Fruit fly (Drosophila melanogaster) whole organism, embryonic: ENCODE results near the gene Ms.

Source experiments
- Adf1 ChIP-seq: fragments of 200-800 bp; sonication (Bioruptor generic); IDR thresholded peaks from 2 replicates; pipeline ENCODE4 v1.3.6; 2022; ENCODE audit warnings: missing biosample characterization, missing genetic modification characterization
- Antp ChIP-seq: fragments of 200-800 bp; sonication (Bioruptor generic); optimal IDR thresholded peaks from 3 replicates; lab custom pipeline; 2016; ENCODE audit warnings: missing biosample characterization, missing genetic modification characterization
- Bteb2 ChIP-seq: fragments of 200-800 bp; sonication (Bioruptor generic); optimal IDR thresholded peaks from 2 replicates; lab custom pipeline; 2016; ENCODE audit warnings: missing biosample characterization, missing genetic modification characterization
- CG10366 ChIP-seq: fragments of 200-800 bp; sonication (Bioruptor generic); IDR thresholded peaks from 2 replicates; pipeline ENCODE4 v1.3.6; 2022; ENCODE audit warnings: missing biosample characterization, missing genetic modification characterization
- CG12071 ChIP-seq: fragments of 200-800 bp; sonication (Bioruptor generic); optimal IDR thresholded peaks from 3 replicates; lab custom pipeline; 2018; ENCODE audit warnings: missing biosample characterization, mild to moderate bottlenecking, missing genetic modification characterization
- CG12104 ChIP-seq: fragments of 200-800 bp; sonication (Bioruptor generic); optimal IDR thresholded peaks from 3 replicates; lab custom pipeline; 2016; ENCODE audit warnings: missing biosample characterization, missing genetic modification characterization
- CG12659 ChIP-seq: fragments of 200-800 bp; sonication (Bioruptor generic); optimal IDR thresholded peaks from 3 replicates; lab custom pipeline; 2017; ENCODE audit warnings: mild to moderate bottlenecking, missing biosample characterization, missing genetic modification reagents, missing genetic modification characterization
- CG13123 ChIP-seq: fragments of 200-800 bp; sonication (Bioruptor generic); optimal IDR thresholded peaks from 2 replicates; lab custom pipeline; 2016; ENCODE audit warnings: missing biosample characterization, missing genetic modification characterization
- CG13296 ChIP-seq: fragments of 200-800 bp; sonication (Bioruptor generic); optimal IDR thresholded peaks from 3 replicates; lab custom pipeline; 2018; ENCODE audit warnings: missing biosample characterization, mild to moderate bottlenecking, missing genetic modification characterization
- CG14667 ChIP-seq: fragments of 200-800 bp; sonication (Bioruptor generic); IDR thresholded peaks from 2 replicates; pipeline ENCODE4 v1.3.6; 2022; ENCODE audit warnings: missing biosample characterization, missing genetic modification characterization
- CG14710 ChIP-seq: fragments of 200-800 bp; sonication (Bioruptor generic); optimal IDR thresholded peaks from 3 replicates; lab custom pipeline; 2019; ENCODE audit warnings: missing biosample characterization, mild to moderate bottlenecking, missing genetic modification characterization, moderate library complexity
- CG1529 ChIP-seq: fragments of 200-800 bp; sonication (Bioruptor generic); optimal IDR thresholded peaks from 3 replicates; lab custom pipeline; 2018; ENCODE audit warnings: missing biosample characterization, missing genetic modification characterization
- CG15696 ChIP-seq: fragments of 200-800 bp; sonication (Bioruptor generic); optimal IDR thresholded peaks from 2 replicates; lab custom pipeline; 2019; ENCODE audit warnings: missing biosample characterization, mild to moderate bottlenecking, missing genetic modification characterization, moderate library complexity
- CG16779 ChIP-seq: fragments of 200-800 bp; sonication (Bioruptor generic); IDR thresholded peaks from 2 replicates; pipeline ENCODE4 v1.3.6; 2022; ENCODE audit warnings: missing biosample characterization, missing genetic modification characterization
- CG1792 ChIP-seq: fragments of 200-800 bp; sonication (Bioruptor generic); optimal IDR thresholded peaks from 2 replicates; lab custom pipeline; 2016; ENCODE audit warnings: missing biosample characterization, missing genetic modification characterization
- CG18262 ChIP-seq: fragments of 200-800 bp; optimal IDR thresholded peaks from 3 replicates; lab custom pipeline; 2019; ENCODE audit warnings: missing biosample characterization, mild to moderate bottlenecking, missing genetic modification characterization, moderate library complexity
- CG18764 ChIP-seq: fragments of 200-800 bp; sonication (Bioruptor generic); optimal IDR thresholded peaks from 3 replicates; lab custom pipeline; 2016; ENCODE audit warnings: missing biosample characterization, missing genetic modification characterization
- CG2120 ChIP-seq: fragments of 200-800 bp; sonication (Bioruptor generic); optimal IDR thresholded peaks from 3 replicates; lab custom pipeline; 2016; ENCODE audit warnings: missing biosample characterization, missing genetic modification characterization
- CG2202 ChIP-seq: fragments of 200-800 bp; sonication (Bioruptor generic); optimal IDR thresholded peaks from 2 replicates; lab custom pipeline; 2018; ENCODE audit warnings: missing biosample characterization, mild to moderate bottlenecking, missing genetic modification characterization
- CG30020 ChIP-seq: fragments of 200-800 bp; optimal IDR thresholded peaks from 2 replicates; lab custom pipeline; 2019; ENCODE audit warnings: missing biosample characterization, mild to moderate bottlenecking, missing genetic modification characterization, moderate library complexity
- CG32532 ChIP-seq: fragments of 200-800 bp; sonication (Bioruptor generic); IDR thresholded peaks from 2 replicates; pipeline ENCODE4 v1.3.6; 2022; ENCODE audit warnings: missing biosample characterization, missing genetic modification characterization
- CG3847 ChIP-seq: fragments of 200-800 bp; sonication (Bioruptor generic); IDR thresholded peaks from 2 replicates; pipeline ENCODE4 v1.3.6; 2022; ENCODE audit warnings: missing biosample characterization, missing genetic modification characterization
- CG4282 ChIP-seq: fragments of 200-800 bp; sonication (Bioruptor generic); optimal IDR thresholded peaks from 2 replicates; lab custom pipeline; 2016; ENCODE audit warnings: missing biosample characterization, missing genetic modification characterization
- CG6654 ChIP-seq: fragments of 200-800 bp; sonication (Bioruptor generic); optimal IDR thresholded peaks from 2 replicates; lab custom pipeline; 2017; ENCODE audit warnings: missing biosample characterization, mild to moderate bottlenecking, missing genetic modification characterization
- CG6683 ChIP-seq: fragments of 200-800 bp; sonication (Bioruptor generic); optimal IDR thresholded peaks from 2 replicates; lab custom pipeline; 2017; ENCODE audit warnings: missing biosample characterization, mild to moderate bottlenecking, missing genetic modification characterization, missing genetic modification reagents
- Dad ChIP-seq: fragments of 200-800 bp; sonication (Bioruptor generic); optimal IDR thresholded peaks from 3 replicates; lab custom pipeline; 2016; ENCODE audit warnings: missing biosample characterization, missing genetic modification characterization
- Deaf1 ChIP-seq: fragments of 200-800 bp; optimal IDR thresholded peaks from 3 replicates; lab custom pipeline; 2019; ENCODE audit warnings: missing biosample characterization, mild to moderate bottlenecking, missing genetic modification characterization, moderate library complexity
- Gsc ChIP-seq: fragments of 200-800 bp; sonication (Bioruptor generic); IDR thresholded peaks from 2 replicates; pipeline ENCODE4 v1.3.6; 2022; ENCODE audit warnings: missing biosample characterization, missing genetic modification characterization
- Sry-δ ChIP-seq: fragments of 200-800 bp; sonication (Bioruptor generic); optimal IDR thresholded peaks from 2 replicates; lab custom pipeline; 2016; ENCODE audit warnings: missing biosample characterization, missing genetic modification characterization
- Stat92E ChIP-seq, 3 experiments: fragments of >200 bp in 2 of 3; fragments of 200-800 bp in 1 of 3; sonication (Bioruptor generic) in 1 of 3; optimal IDR thresholded peaks; 2 replicates each; lab custom pipeline; 2017 to 2019; ENCODE audit warnings: missing biosample characterization in 3 of 3, missing genetic modification characterization in 3 of 3, mild to moderate bottlenecking in 1 of 3, moderate library complexity in 1 of 3
- Taf1 ChIP-seq: fragments of 200-800 bp; sonication (Bioruptor generic); IDR thresholded peaks from 2 replicates; pipeline ENCODE4 v1.3.6; 2022; ENCODE audit warnings: missing biosample characterization, missing genetic modification characterization
- bigmax ChIP-seq: fragments of 200-800 bp; sonication (Bioruptor generic); optimal IDR thresholded peaks from 2 replicates; lab custom pipeline; 2018; ENCODE audit warnings: missing biosample characterization, mild to moderate bottlenecking, missing genetic modification characterization
- cas ChIP-seq: fragments of 200-800 bp; sonication (Bioruptor generic); IDR thresholded peaks from 2 replicates; pipeline ENCODE4 v1.3.6; 2022; ENCODE audit warnings: missing biosample characterization, missing genetic modification characterization
- crc ChIP-seq: fragments of 200-800 bp; sonication (Bioruptor generic); optimal IDR thresholded peaks from 2 replicates; lab custom pipeline; 2016; ENCODE audit warnings: missing biosample characterization, missing genetic modification characterization
- dan ChIP-seq: fragments of 200-800 bp; sonication (Bioruptor generic); IDR thresholded peaks from 2 replicates; pipeline ENCODE4 v1.3.6; 2022; ENCODE audit warnings: missing biosample characterization, missing genetic modification characterization
- en ChIP-seq: fragments of 200-800 bp; sonication (Bioruptor generic); optimal IDR thresholded peaks from 2 replicates; lab custom pipeline; 2016; ENCODE audit warnings: missing biosample characterization, missing genetic modification characterization
- gsb ChIP-seq: fragments of 200-800 bp; sonication (Bioruptor generic); IDR thresholded peaks from 2 replicates; pipeline ENCODE4 v1.3.6; 2022; ENCODE audit warnings: missing biosample characterization, missing genetic modification characterization
- gsb-n ChIP-seq: fragments of 200-800 bp; sonication (Bioruptor generic); optimal IDR thresholded peaks from 3 replicates; lab custom pipeline; 2018; ENCODE audit warnings: missing biosample characterization, mild to moderate bottlenecking, missing genetic modification characterization
- jing ChIP-seq: fragments of 200-800 bp; sonication (Bioruptor generic); optimal IDR thresholded peaks from 2 replicates; lab custom pipeline; 2018; ENCODE audit warnings: missing biosample characterization, mild to moderate bottlenecking, missing genetic modification characterization
- kah ChIP-seq: fragments of 200-800 bp; sonication (Bioruptor generic); optimal IDR thresholded peaks from 2 replicates; lab custom pipeline; 2018; ENCODE audit warnings: missing biosample characterization, mild to moderate bottlenecking, missing genetic modification characterization
- nerfin-2 ChIP-seq: fragments of 200-800 bp; sonication (Bioruptor generic); IDR thresholded peaks from 2 replicates; pipeline ENCODE4 v1.3.6; 2022; ENCODE audit warnings: missing biosample characterization, missing genetic modification characterization; ENCODE audit not compliant: partially characterized antibody
- nmo ChIP-seq: fragments of 200-800 bp; sonication (Bioruptor generic); optimal IDR thresholded peaks from 2 replicates; lab custom pipeline; 2018; ENCODE audit warnings: missing biosample characterization, mild to moderate bottlenecking, missing genetic modification characterization, moderate library complexity
- otp ChIP-seq: fragments of 200-800 bp; sonication (Bioruptor generic); IDR thresholded peaks from 3 replicates; pipeline ENCODE4, ENCODE4 v1.3.6; 2022; ENCODE audit warnings: missing biosample characterization, missing genetic modification characterization
- repo ChIP-seq: fragments of 200-800 bp; sonication (Bioruptor generic); optimal IDR thresholded peaks from 2 replicates; lab custom pipeline; 2016; ENCODE audit warnings: missing biosample characterization, missing genetic modification characterization
- salm ChIP-seq: fragments of 200-800 bp; sonication (Bioruptor generic); optimal IDR thresholded peaks from 2 replicates; lab custom pipeline; 2018; ENCODE audit warnings: missing biosample characterization, mild to moderate bottlenecking, missing genetic modification characterization
- sens ChIP-seq: fragments of 200-800 bp; sonication (Bioruptor generic); peaks from one replicate; lab custom pipeline; 2016; ENCODE audit warnings: missing biosample characterization, missing genetic modification characterization
- sens-2 ChIP-seq: fragments of 200-800 bp; sonication (Bioruptor generic); IDR thresholded peaks from 2 replicates; pipeline ENCODE4 v1.3.6; 2022; ENCODE audit warnings: missing biosample characterization, missing genetic modification characterization
- sima ChIP-seq: fragments of 200-800 bp; sonication (Bioruptor generic); optimal IDR thresholded peaks from 2 replicates; lab custom pipeline; 2016; ENCODE audit warnings: missing biosample characterization, missing genetic modification characterization
- tup ChIP-seq: fragments of 200-800 bp; sonication (Bioruptor generic); optimal IDR thresholded peaks from 2 replicates; lab custom pipeline; 2016; ENCODE audit warnings: missing biosample characterization, mild to moderate bottlenecking, missing genetic modification characterization, moderate library complexity
- zf30C ChIP-seq: fragments of 200-800 bp; sonication (Bioruptor generic); optimal IDR thresholded peaks from 3 replicates; lab custom pipeline; 2018; ENCODE audit warnings: missing biosample characterization, mild to moderate bottlenecking, missing genetic modification characterization

The Ms gene

DNA sequence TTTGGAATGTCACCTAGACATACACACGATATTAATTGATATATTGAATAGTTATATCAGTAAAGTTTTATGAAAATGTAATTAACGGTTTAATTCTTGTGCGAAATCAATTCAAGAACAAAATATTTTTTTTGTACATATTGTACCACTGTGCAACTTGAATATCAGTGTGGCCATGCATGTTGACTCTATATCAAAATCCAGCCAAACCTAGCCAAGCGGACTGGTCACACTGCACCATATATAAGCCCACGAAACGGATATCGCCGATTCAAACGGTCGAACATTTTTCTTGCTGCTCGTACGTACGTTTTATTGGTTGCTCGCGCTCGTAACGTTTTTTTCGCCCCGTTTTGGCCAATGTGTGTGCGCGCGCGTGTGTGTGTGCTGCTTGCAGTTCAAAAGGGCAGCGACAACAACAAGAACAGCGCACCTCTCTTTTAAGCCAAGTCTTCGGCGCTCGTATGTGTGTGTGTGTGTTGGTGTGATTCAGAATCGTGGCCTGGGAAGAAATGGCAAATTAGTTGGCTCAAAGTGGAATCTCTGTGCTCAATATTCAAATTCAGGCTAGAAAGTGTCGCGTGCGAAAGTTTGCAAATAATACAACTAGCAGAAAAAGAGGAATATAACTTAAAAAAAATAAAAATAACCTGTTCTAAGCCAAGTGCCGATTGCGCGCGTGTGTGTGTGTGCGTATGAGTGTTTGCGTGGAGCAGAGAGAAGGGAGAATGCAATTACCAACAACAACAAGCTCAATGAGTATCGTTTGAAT, 46.4 kb upstream of the Ms start, which contains the start of gene crb (continued):
- 0 out of 2 replicates have a peak, but pooled peaks have one; percentile 13 for TF ChIP-seq gsb (GFP tag; lab: Robert Waterston, UW)
- TF ChIP-seq CG15696 (tag; lab: Kevin White, UChicago): peak; percentile 4
- peak; percentile 18 for TF ChIP-seq Sry-δ (GFP tag; lab: Kevin White, UChicago)
- no peak for TF ChIP-seq CG16779
- no peak for TF ChIP-seq Gsc
- no peak for TF ChIP-seq cas (GFP tag; lab: Robert Waterston, UW)
- TF ChIP-seq zf30C (GFP tag; lab: Kevin White, UChicago): peak; percentile 14
- peak; percentile 44 for TF ChIP-seq Dad
- no peak for TF ChIP-seq kah (GFP tag; lab: Kevin White, UChicago)
- no peak for TF ChIP-seq CG1529 (GFP tag; lab: Kevin White, UChicago)
- peak; percentile 55 for TF ChIP-seq CG12071 (GFP tag; lab: Kevin White, UChicago)
- peak; percentile 19 for TF ChIP-seq repo (GFP tag; lab: Kevin White, UChicago)
- TF ChIP-seq CG2202 (tag; lab: Kevin White, UChicago): peak; percentile 22
- TF ChIP-seq CG30020 (tag; lab: Kevin White, UChicago): peak; percentile 13
- no peak for TF ChIP-seq jing
- TF ChIP-seq Antp: peak; percentile 54
- no peak for TF ChIP-seq tup (GFP tag; lab: Kevin White, UChicago)
- peak; percentile 29 for TF ChIP-seq Bteb2 (GFP tag; lab: Kevin White, UChicago)
- no peak for TF ChIP-seq CG6683 (GFP tag; lab: Kevin White, UChicago)
- TF ChIP-seq CG18764 (GFP tag; lab: Kevin White, UChicago): no peak
- peak; percentile 63 for TF ChIP-seq CG2120 (GFP tag; lab: Kevin White, UChicago)
- peak; percentile 65 for TF ChIP-seq CG12659 (GFP tag; lab: Kevin White, UChicago)
- TF ChIP-seq CG1792 (GFP tag; lab: Kevin White, UChicago): no peak
- TF ChIP-seq CG18262 (tag; lab: Kevin White, UChicago): peak; percentile 38
- peak; percentile 5 for TF ChIP-seq bigmax
- TF ChIP-seq sens: peak; percentile 92
- peak; percentile 64 for TF ChIP-seq CG32532
- TF ChIP-seq CG13296 (GFP tag; lab: Kevin White, UChicago): peak; percentile 40
- TF ChIP-seq Adf1 (GFP tag; lab: Robert Waterston, UW): peak; percentile 54; the same call in 1 of the 2 replicates
- peak; percentile 69 for TF ChIP-seq Deaf1 (tag; lab: Kevin White, UChicago)
- TF ChIP-seq CG14667 (GFP tag; lab: Robert Waterston, UW): no peak
- no peak for TF ChIP-seq CG6654 (GFP tag; lab: Kevin White, UChicago)
- no peak; the same call in 1 of the 2 replicates for TF ChIP-seq CG10366 (GFP tag; lab: Robert Waterston, UW)
- peak; percentile 58 for TF ChIP-seq nmo
- TF ChIP-seq Taf1: no peak
- peak; percentile 37; the same call in 1 of the 2 replicates for TF ChIP-seq nerfin-2 (GFP tag; lab: Robert Waterston, UW)
- TF ChIP-seq en (GFP tag; lab: Kevin White, UChicago): no peak
- TF ChIP-seq crc: no peak
- peak; percentile 94 for TF ChIP-seq CG4282 (GFP tag; lab: Kevin White, UChicago)
- 0 out of 2 replicates have a peak, but pooled peaks have one; percentile 28 for TF ChIP-seq sens-2 (GFP tag; lab: Robert Waterston, UW)
- peak; percentile 35 for TF ChIP-seq CG14710 (tag; lab: Kevin White, UChicago)
- TF ChIP-seq dan (GFP tag; lab: Robert Waterston, UW): no peak
- TF ChIP-seq sima: no peak
- peak; percentile 61 for TF ChIP-seq CG13123 (GFP tag; lab: Kevin White, UChicago)
- no peak for TF ChIP-seq CG12104 (GFP tag; lab: Kevin White, UChicago)
- TF ChIP-seq Stat92E (GFP tag; optimal IDR thresholded peaks at IDR 0.05; lab: Kevin White, UChicago): peak in 1 of 3 experiments; percentile 56
- TF ChIP-seq CG3847 (GFP tag; lab: Robert Waterston, UW): peak; percentile 68
- peak; percentile 45 for TF ChIP-seq gsb-n (tag; lab: Kevin White, UChicago)
- TF ChIP-seq otp (GFP tag; lab: Robert Waterston, UW): peak; percentile 33; the same call in 1 of the 3 replicates
- no peak for TF ChIP-seq salm (tag; lab: Kevin White, UChicago)
